Worm (Caenorhabditis elegans) whole organism, L4/young adult: ENCODE results near the gene acdh-6.

ENCODE experiments used
- W03F9.2 ChIP-seq: fragments of 150-350 bp; optimal IDR thresholded peaks from 2 replicates; lab custom pipeline; 2014; ENCODE audit warnings: missing biosample characterization, missing genetic modification characterization
- dao-5 ChIP-seq: sonication (generic microtip); optimal IDR thresholded peaks from 2 replicates; lab custom pipeline; 2016; ENCODE audit warnings: missing genotype, missing genetic modification characterization, moderate library complexity, missing compliant biosample characterization
- him-1 ChIP-seq: sonication (generic microtip); optimal IDR thresholded peaks from 2 replicates; lab custom pipeline; 2016; ENCODE audit warnings: missing genotype, missing genetic modification reagents, missing genetic modification characterization, missing compliant biosample characterization

The acdh-6 gene

ce11 chrIII:8611282-8611681, 50.3 kb downstream of the acdh-6 start:
- no peak for TF ChIP-seq dao-5 (tag; lab: Kevin White, UChicago)
- TF ChIP-seq W03F9.2: no peak
- no peak for TF ChIP-seq him-1 (tag; lab: Kevin White, UChicago)
